Worm (Caenorhabditis elegans) whole organism, midembryonic: ENCODE measurements around the gene C30A5.16.

Experiments used
- cog-1 ChIP-seq: sonication (generic microtip); optimal IDR thresholded peaks from 2 replicates; lab custom pipeline; 2016; ENCODE audit warnings: missing genetic modification characterization, missing compliant biosample characterization
- flt-1 ChIP-seq: fragments of 200-800 bp; sonication (Bioruptor generic); IDR thresholded peaks from 2 replicates; pipeline ENCODE4 v1.3.6; 2022; ENCODE audit warnings: missing genetic modification characterization, missing compliant biosample characterization
- med-1 ChIP-seq: sonication (generic microtip); optimal IDR thresholded peaks from 2 replicates; lab custom pipeline; 2017; ENCODE audit warnings: missing genetic modification characterization, mild to moderate bottlenecking, missing compliant biosample characterization, antibody characterized with exemption, missing genetic modification reagents; ENCODE audit not compliant: insufficient read depth
- ref-1 ChIP-seq: fragments of 200-800 bp; sonication (Bioruptor generic); conservative IDR thresholded peaks from 2 replicates; pipeline ENCODE4 v1.3.6; 2022; ENCODE audit warnings: missing genetic modification reagents, missing genetic modification characterization, missing compliant biosample characterization
- tab-1 ChIP-seq: fragments of 200-800 bp; sonication (Bioruptor generic); IDR thresholded peaks from 2 replicates; pipeline ENCODE4 v1.3.6; 2022; ENCODE audit warnings: missing genetic modification characterization, missing compliant biosample characterization
- ztf-23 ChIP-seq: fragments of 200-800 bp; sonication (Bioruptor generic); IDR thresholded peaks from 2 replicates; pipeline ENCODE4 v1.3.6; 2022; ENCODE audit warnings: missing genetic modification reagents, missing genetic modification characterization, missing compliant biosample characterization
- ztf-29 ChIP-seq: fragments of 200-800 bp; sonication (Bioruptor generic); IDR thresholded peaks from 2 replicates; pipeline ENCODE4 v1.3.6; 2022; ENCODE audit warnings: missing genetic modification reagents, missing genetic modification characterization, missing compliant biosample characterization

DNA sequence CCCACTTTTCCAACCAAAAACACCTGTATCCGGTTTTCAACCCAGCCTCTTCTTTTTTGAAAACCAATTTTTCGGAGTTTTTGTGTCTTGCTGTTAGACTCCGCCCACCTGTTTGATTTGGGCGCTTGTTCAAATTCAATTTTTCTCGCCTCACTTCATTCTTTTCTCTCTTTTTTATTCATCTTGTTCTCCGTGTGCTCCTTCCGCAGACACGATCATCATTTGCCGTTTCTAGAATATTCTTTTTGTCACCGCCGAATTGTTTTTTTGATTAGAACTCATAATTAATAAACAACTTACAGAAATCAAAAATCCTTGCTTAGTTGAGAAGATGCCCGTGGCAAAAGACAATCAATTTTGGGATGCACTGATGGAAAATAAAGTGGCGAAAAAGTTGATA is 39.1 kb upstream of the C30A5.16 start, which contains the start of gene C50C3.5:
- TF ChIP-seq ztf-29 (no peak), ref-1 (GFP tag; lab: Robert Waterston, UW) (no peak), flt-1 (no peak), tab-1 (no peak), cog-1 (tag; lab: Kevin White, UChicago) (no peak), ztf-23 (GFP tag; lab: Robert Waterston, UW) (no peak), med-1 (GFP tag; lab: Kevin White, UChicago) (no peak)
